Fruit fly (Drosophila melanogaster) whole organism, embryonic: ENCODE results near the gene CG32281.

Experiments used
- Adf1 ChIP-seq: fragments of 200-800 bp; sonication (Bioruptor generic); IDR thresholded peaks from 2 replicates; pipeline ENCODE4 v1.3.6; 2022; ENCODE audit warnings: missing biosample characterization, missing genetic modification characterization
- Bteb2 ChIP-seq: fragments of 200-800 bp; sonication (Bioruptor generic); optimal IDR thresholded peaks from 2 replicates; lab custom pipeline; 2016; ENCODE audit warnings: missing biosample characterization, missing genetic modification characterization
- CG10321 ChIP-seq: fragments of 200-800 bp; sonication (Bioruptor generic); IDR thresholded peaks from 2 replicates; pipeline ENCODE4 v1.3.6; 2022; ENCODE audit warnings: missing biosample characterization, missing genetic modification characterization
- CG10543 ChIP-seq: fragments of 200-800 bp; sonication (Bioruptor generic); optimal IDR thresholded peaks from 3 replicates; lab custom pipeline; 2017; ENCODE audit warnings: missing biosample characterization, mild to moderate bottlenecking, missing genetic modification characterization, moderate library complexity
- CG11560 ChIP-seq: fragments of 200-800 bp; sonication (Bioruptor generic); IDR thresholded peaks from 3 replicates; pipeline ENCODE4 v1.3.6; 2022; ENCODE audit warnings: missing biosample characterization, missing genetic modification characterization
- CG18011 ChIP-seq: fragments of 200-800 bp; sonication (Bioruptor generic); optimal IDR thresholded peaks from 2 replicates; lab custom pipeline; 2017; ENCODE audit warnings: missing biosample characterization, missing genetic modification characterization, mild to moderate bottlenecking, moderate library complexity, missing genotype
- CG2116 ChIP-seq: fragments of 200-800 bp; sonication (Bioruptor generic); optimal IDR thresholded peaks from 3 replicates; lab custom pipeline; 2018; ENCODE audit warnings: missing biosample characterization, mild to moderate bottlenecking, missing genetic modification characterization
- CG2129 ChIP-seq: fragments of 200-800 bp; sonication (Bioruptor generic); IDR thresholded peaks from 2 replicates; pipeline ENCODE4 v1.3.6; 2022; ENCODE audit warnings: missing biosample characterization, missing genetic modification characterization; ENCODE audit not compliant: partially characterized antibody
- CG30020 ChIP-seq: fragments of 200-800 bp; optimal IDR thresholded peaks from 2 replicates; lab custom pipeline; 2019; ENCODE audit warnings: missing biosample characterization, mild to moderate bottlenecking, missing genetic modification characterization, moderate library complexity
- CG3065 ChIP-seq: fragments of 200-800 bp; sonication (Bioruptor generic); optimal IDR thresholded peaks from 2 replicates; lab custom pipeline; 2016; ENCODE audit warnings: missing biosample characterization, missing genetic modification characterization
- CG31441 ChIP-seq: fragments of 200-800 bp; sonication (Bioruptor generic); IDR thresholded peaks from 2 replicates; pipeline ENCODE4 v1.3.6; 2022; ENCODE audit warnings: missing biosample characterization, missing genetic modification characterization
- CG4707 ChIP-seq: fragments of 200-800 bp; sonication (Bioruptor generic); optimal IDR thresholded peaks from 2 replicates; lab custom pipeline; 2018; ENCODE audit warnings: missing biosample characterization, mild to moderate bottlenecking, missing genetic modification characterization, moderate library complexity
- CG4730 ChIP-seq: fragments of 200-800 bp; sonication (Bioruptor generic); IDR thresholded peaks from 2 replicates; pipeline ENCODE4 v1.3.6; 2022; ENCODE audit warnings: missing biosample characterization, missing genetic modification characterization
- CG6254 ChIP-seq: fragments of 200-800 bp; sonication (Bioruptor generic); optimal IDR thresholded peaks from 3 replicates; lab custom pipeline; 2017; ENCODE audit warnings: mild to moderate bottlenecking, missing biosample characterization, missing genetic modification reagents, missing genetic modification characterization
- CG6791 ChIP-seq: fragments of 200-800 bp; sonication (Bioruptor generic); IDR thresholded peaks from 3 replicates; pipeline ENCODE4 v1.3.6; 2022; ENCODE audit warnings: missing biosample characterization, missing genetic modification characterization; ENCODE audit not compliant: partially characterized antibody
- CG7271 ChIP-seq: fragments of 200-800 bp; sonication (Bioruptor generic); optimal IDR thresholded peaks from 2 replicates; lab custom pipeline; 2018; ENCODE audit warnings: missing biosample characterization, mild to moderate bottlenecking, missing genetic modification characterization, moderate library complexity
- CG7745 ChIP-seq: fragments of 200-800 bp; sonication (Bioruptor generic); optimal IDR thresholded peaks from 2 replicates; lab custom pipeline; 2018; ENCODE audit warnings: missing biosample characterization, mild to moderate bottlenecking, missing genetic modification characterization, moderate library complexity
- CG7786 ChIP-seq: fragments of 200-800 bp; sonication (Bioruptor generic); optimal IDR thresholded peaks from 2 replicates; lab custom pipeline; 2016; ENCODE audit warnings: missing biosample characterization, missing genetic modification characterization
- CG7987 ChIP-seq: fragments of 200-800 bp; sonication (Bioruptor generic); optimal IDR thresholded peaks from 2 replicates; lab custom pipeline; 2018; ENCODE audit warnings: missing biosample characterization, mild to moderate bottlenecking, missing genetic modification characterization, moderate library complexity
- CG8089 ChIP-seq: fragments of 200-800 bp; sonication (Bioruptor generic); optimal IDR thresholded peaks from 3 replicates; lab custom pipeline; 2016; ENCODE audit warnings: missing biosample characterization, missing genetic modification characterization
- CG8924 ChIP-seq: fragments of 200-800 bp; optimal IDR thresholded peaks from 3 replicates; lab custom pipeline; 2019; ENCODE audit warnings: missing biosample characterization, mild to moderate bottlenecking, missing genetic modification characterization, moderate library complexity
- D ChIP-seq, 2 experiments: fragments of 200-800 bp in 1 of 2; fragments of >200 bp in 1 of 2; sonication (Bioruptor generic) in 1 of 2; optimal IDR thresholded peaks; 2 replicates in 1 of 2; 3 replicates in 1 of 2; lab custom pipeline; 2017; ENCODE audit warnings: mild to moderate bottlenecking in 1 of 2, missing biosample characterization in 1 of 2, missing genetic modification characterization in 1 of 2, missing genetic modification reagents in 1 of 2
- D19B ChIP-seq: fragments of 200-800 bp; sonication (Bioruptor generic); optimal IDR thresholded peaks from 2 replicates; lab custom pipeline; 2017; ENCODE audit warnings: missing biosample characterization, mild to moderate bottlenecking, missing genetic modification characterization
- Dp ChIP-seq: fragments of 200-800 bp; sonication (Bioruptor generic); optimal IDR thresholded peaks from 2 replicates; lab custom pipeline; 2018; ENCODE audit warnings: missing biosample characterization, mild to moderate bottlenecking, missing genetic modification characterization, moderate library complexity
- Ets65A ChIP-seq: fragments of 200-800 bp; sonication (Bioruptor generic); peaks from one replicate; lab custom pipeline; 2016; ENCODE audit warnings: missing biosample characterization, missing genetic modification characterization
- HLH4C ChIP-seq: fragments of 200-800 bp; sonication (Bioruptor generic); IDR thresholded peaks from 3 replicates; pipeline ENCODE4 v1.3.6; 2022; ENCODE audit warnings: missing biosample characterization, missing genetic modification characterization; ENCODE audit not compliant: partially characterized antibody
- Hmx ChIP-seq: fragments of 200-800 bp; sonication (Bioruptor generic); optimal IDR thresholded peaks from 2 replicates; lab custom pipeline; 2016; ENCODE audit warnings: missing biosample characterization, missing genetic modification characterization
- Oaz ChIP-seq: fragments of 200-800 bp; sonication (Bioruptor generic); IDR thresholded peaks from 2 replicates; pipeline ENCODE4 v1.3.6; 2022; ENCODE audit warnings: missing biosample characterization, missing genetic modification characterization
- Optix ChIP-seq: fragments of 200-800 bp; sonication (Bioruptor generic); IDR thresholded peaks from 3 replicates; pipeline ENCODE4 v1.3.6; 2022; ENCODE audit warnings: missing biosample characterization, missing genetic modification characterization
- Poxn ChIP-seq: fragments of 200-800 bp; sonication (Bioruptor generic); IDR thresholded peaks from 2 replicates; pipeline ENCODE4 v1.3.6; 2022; ENCODE audit warnings: missing biosample characterization, missing genetic modification characterization
- ash1 ChIP-seq: fragments of 200-800 bp; sonication (Bioruptor generic); optimal IDR thresholded peaks from 2 replicates; lab custom pipeline; 2018; ENCODE audit warnings: missing biosample characterization, mild to moderate bottlenecking, missing genetic modification characterization
- cato ChIP-seq: fragments of 200-800 bp; sonication (Bioruptor generic); optimal IDR thresholded peaks from 2 replicates; lab custom pipeline; 2016; ENCODE audit warnings: missing biosample characterization, missing genetic modification characterization, borderline replicate concordance
- chinmo ChIP-seq: fragments of 200-800 bp; sonication (Bioruptor generic); IDR thresholded peaks from 4 replicates; pipeline ENCODE4 v1.3.6; 2022; ENCODE audit warnings: missing biosample characterization, missing genetic modification characterization; ENCODE audit not compliant: partially characterized antibody
- disco-r ChIP-seq: fragments of 200-800 bp; sonication (Bioruptor generic); optimal IDR thresholded peaks from 2 replicates; lab custom pipeline; 2016; ENCODE audit warnings: missing biosample characterization, missing genetic modification characterization
- dmrt99B ChIP-seq: fragments of 200-800 bp; sonication (Bioruptor generic); optimal IDR thresholded peaks from 2 replicates; lab custom pipeline; 2018; ENCODE audit warnings: missing biosample characterization, mild to moderate bottlenecking, missing genetic modification characterization, moderate library complexity
- en ChIP-seq: fragments of 200-800 bp; sonication (Bioruptor generic); optimal IDR thresholded peaks from 2 replicates; lab custom pipeline; 2016; ENCODE audit warnings: missing biosample characterization, missing genetic modification characterization
- ham ChIP-seq: fragments of 200-800 bp; sonication (Bioruptor generic); IDR thresholded peaks from 2 replicates; pipeline ENCODE4 v1.3.6; 2022; ENCODE audit warnings: missing biosample characterization, missing genetic modification characterization
- klu ChIP-seq: fragments of 200-800 bp; sonication (Bioruptor generic); IDR thresholded peaks from 2 replicates; pipeline ENCODE4 v1.3.6; 2022; ENCODE audit warnings: missing biosample characterization, missing genetic modification characterization
- lola ChIP-seq, 3 experiments: fragments of >200 bp in 2 of 3; fragments of 200-800 bp in 1 of 3; sonication (Bioruptor generic) in 1 of 3; optimal IDR thresholded peaks; 2 replicates each; lab custom pipeline; 2017 to 2019; ENCODE audit warnings: missing biosample characterization in 3 of 3, missing genetic modification characterization in 3 of 3, mild to moderate bottlenecking in 1 of 3, moderate library complexity in 1 of 3
- mirr ChIP-seq: fragments of 200-800 bp; sonication (Bioruptor generic); optimal IDR thresholded peaks from 3 replicates; lab custom pipeline; 2018; ENCODE audit warnings: missing biosample characterization, mild to moderate bottlenecking, missing genetic modification characterization
- pb ChIP-seq: fragments of 200-800 bp; sonication (Bioruptor generic); optimal IDR thresholded peaks from 3 replicates; lab custom pipeline; 2016; ENCODE audit warnings: missing biosample characterization, missing genetic modification characterization
- pnt ChIP-seq: fragments of 200-800 bp; sonication (Bioruptor generic); optimal IDR thresholded peaks from 3 replicates; lab custom pipeline; 2016; ENCODE audit warnings: missing biosample characterization, missing genetic modification characterization
- sima ChIP-seq: fragments of 200-800 bp; sonication (Bioruptor generic); optimal IDR thresholded peaks from 2 replicates; lab custom pipeline; 2016; ENCODE audit warnings: missing biosample characterization, missing genetic modification characterization
- unc-4 ChIP-seq: fragments of 200-800 bp; sonication (Bioruptor generic); IDR thresholded peaks from 2 replicates; pipeline ENCODE4 v1.3.6; 2022; ENCODE audit warnings: missing biosample characterization, missing genetic modification characterization; ENCODE audit not compliant: partially characterized antibody
- vnd ChIP-seq: fragments of 200-800 bp; sonication (Bioruptor generic); IDR thresholded peaks from 3 replicates; pipeline ENCODE4 v1.3.6; 2022; ENCODE audit warnings: missing biosample characterization, missing genetic modification characterization; ENCODE audit not compliant: partially characterized antibody
- wdn ChIP-seq: fragments of 200-800 bp; sonication (Bioruptor generic); IDR thresholded peaks from 2 replicates; pipeline ENCODE4 v1.3.6; 2022; ENCODE audit warnings: missing biosample characterization, missing genetic modification characterization
- wek ChIP-seq: fragments of 200-800 bp; sonication (Bioruptor generic); optimal IDR thresholded peaks from 3 replicates; lab custom pipeline; 2018; ENCODE audit warnings: missing biosample characterization, mild to moderate bottlenecking, missing genetic modification characterization, moderate library complexity
- zen2 ChIP-seq: fragments of 200-800 bp; sonication (Bioruptor generic); IDR thresholded peaks from 3 replicates; pipeline ENCODE4 v1.3.6; 2022; ENCODE audit warnings: missing biosample characterization, missing genetic modification characterization; ENCODE audit not compliant: partially characterized antibody
- zfh1 ChIP-seq: fragments of 200-800 bp; sonication (Bioruptor generic); IDR thresholded peaks from 3 replicates; pipeline ENCODE4 v1.3.6; 2022; ENCODE audit warnings: missing biosample characterization, missing genetic modification characterization

Gene CG32281

dm6 chr3L:3192912-3193311 is 23.7 kb downstream of the CG32281 start, which contains the start of gene Hsp83 (continued):
- TF ChIP-seq ash1 (GFP tag; lab: Kevin White, UChicago) (peak; percentile 99), pnt (GFP tag; lab: Kevin White, UChicago) (peak; percentile 30), CG2129 (GFP tag; lab: Robert Waterston, UW) (no peak), CG7987 (peak; percentile 100), CG30020 (tag; lab: Kevin White, UChicago) (peak; percentile 48), CG7786 (peak; percentile 89), CG6791 (GFP tag; lab: Robert Waterston, UW) (peak; percentile 23; the same call in 1 of the 3 replicates), Optix (GFP tag; lab: Robert Waterston, UW) (peak; percentile 91), CG3065 (GFP tag; lab: Kevin White, UChicago) (peak; percentile 94), Hmx (peak; percentile 39), unc-4 (peak; percentile 0; the same call in 1 of the 2 replicates), pb (peak; percentile 96), dmrt99B (tag; lab: Kevin White, UChicago) (peak; percentile 88), wek (peak; percentile 97), D19B (GFP tag; lab: Kevin White, UChicago) (peak; percentile 87), CG18011 (GFP tag; lab: Kevin White, UChicago) (peak; percentile 90), CG6254 (GFP tag; lab: Kevin White, UChicago) (peak; percentile 95), cato (peak; percentile 66), CG10543 (GFP tag; lab: Kevin White, UChicago) (peak; percentile 100), CG7745 (tag; lab: Kevin White, UChicago) (peak; percentile 80), en (peak; percentile 91), HLH4C (GFP tag; lab: Robert Waterston, UW) (no peak), zen2 (GFP tag; lab: Robert Waterston, UW) (no peak; the same call in 2 of the 3 replicates), sima (peak; percentile 92), klu (peak; percentile 63; the same call in 1 of the 2 replicates), CG10321 (peak; percentile 77), Oaz (GFP tag; lab: Robert Waterston, UW) (peak; percentile 85), Bteb2 (GFP tag; lab: Kevin White, UChicago) (peak; percentile 90), mirr (GFP tag; lab: Kevin White, UChicago) (peak; percentile 100), CG8089 (GFP tag; lab: Kevin White, UChicago) (peak; percentile 92), wdn (peak; percentile 90), CG4707 (GFP tag; lab: Kevin White, UChicago) (peak; percentile 98), zfh1 (GFP tag; lab: Robert Waterston, UW) (peak; percentile 97), disco-r (GFP tag; lab: Kevin White, UChicago) (peak; percentile 91), chinmo (peak; percentile 84; the same call in 3 of the 4 replicates), CG11560 (tag; lab: Robert Waterston, UW) (no peak; the same call in 2 of the 3 replicates), CG4730 (GFP tag; lab: Robert Waterston, UW) (peak; percentile 77; the same call in 1 of the 2 replicates), Dp (GFP tag; lab: Kevin White, UChicago) (peak; percentile 94), ham (peak; percentile 45; the same call in 1 of the 2 replicates), vnd (GFP tag; lab: Robert Waterston, UW) (no peak), D (optimal IDR thresholded peaks at IDR 0.05; lab: Kevin White, UChicago) (no peak), D (GFP tag; optimal IDR thresholded peaks at IDR 0.05; lab: Kevin White, UChicago) (peak; percentile 95), CG8924 (tag; lab: Kevin White, UChicago) (peak; percentile 81), lola (GFP tag; optimal IDR thresholded peaks at IDR 0.05; lab: Kevin White, UChicago) (peak in 1 of 3 experiments; percentile 59), Adf1 (GFP tag; lab: Robert Waterston, UW) (peak; percentile 77), CG31441 (peak; percentile 91), Ets65A (GFP tag; lab: Kevin White, UChicago) (peak; percentile 99), CG2116 (GFP tag; lab: Kevin White, UChicago) (peak; percentile 89), CG7271 (tag; lab: Kevin White, UChicago) (peak; percentile 97), Poxn (GFP tag; lab: Robert Waterston, UW) (peak; percentile 40; the same call in 1 of the 2 replicates)
